Worm (Caenorhabditis elegans) whole organism, L1 larva: Measurements from ENCODE around the gene F53A9.9.

ENCODE experiments used
- C16A3.4 ChIP-seq: fragments of 150-350 bp; optimal IDR thresholded peaks from 2 replicates; lab custom pipeline; 2014; ENCODE audit warnings: missing biosample characterization, missing genetic modification characterization
- aha-1 ChIP-seq: fragments of 150-350 bp; optimal IDR thresholded peaks from 2 replicates; lab custom pipeline; 2014; ENCODE audit warnings: missing biosample characterization, missing genetic modification characterization
- ama-1 ChIP-seq: fragments of 150-350 bp; optimal IDR thresholded peaks from 2 replicates; lab custom pipeline; 2014
- blmp-1 ChIP-seq: fragments of 150-350 bp; optimal IDR thresholded peaks from 2 replicates; lab custom pipeline; 2014; ENCODE audit warnings: missing biosample characterization, missing genetic modification characterization
- ceh-82 ChIP-seq, 3 experiments: fragments of 150-350 bp in 1 of 3; sonication (generic microtip) in 2 of 3; optimal IDR thresholded peaks; 2 replicates each; lab custom pipeline; 2014 to 2017; ENCODE audit warnings: missing biosample characterization in 3 of 3, missing genetic modification characterization in 3 of 3
- ces-1 ChIP-seq: fragments of 150-350 bp; optimal IDR thresholded peaks from 2 replicates; lab custom pipeline; 2014; ENCODE audit warnings: missing biosample characterization, missing genetic modification reagents, missing genetic modification characterization
- dsc-1 ChIP-seq: sonication (generic microtip); optimal IDR thresholded peaks from 2 replicates; lab custom pipeline; 2016; ENCODE audit warnings: mild to moderate bottlenecking, missing genetic modification characterization, missing compliant biosample characterization
- efl-1 ChIP-seq, 4 experiments: fragments of 150-350 bp; optimal IDR thresholded peaks in 3 of 4; peaks in 1 of 4; 1 replicate in 1 of 4; 2 replicates in 3 of 4; lab custom pipeline; 2014; ENCODE audit warnings: missing biosample characterization in 2 of 4, missing genetic modification characterization in 2 of 4, missing genetic modification reagents in 2 of 4
- egl-13 ChIP-seq: sonication (generic microtip); optimal IDR thresholded peaks from 2 replicates; lab custom pipeline; 2016; ENCODE audit warnings: missing genotype, missing genetic modification reagents, missing genetic modification characterization, missing compliant biosample characterization
- elt-2 ChIP-seq: sonication (generic microtip); optimal IDR thresholded peaks from 2 replicates; lab custom pipeline; 2016; ENCODE audit warnings: missing genetic modification characterization, mild to moderate bottlenecking, inconsistent platforms, missing compliant biosample characterization, missing genetic modification reagents
- elt-3 ChIP-seq, 6 experiments: fragments of 150-350 bp in 1 of 6; sonication (generic microtip); optimal IDR thresholded peaks; 2 replicates each; lab custom pipeline; 2017 to 2018; ENCODE audit warnings: missing biosample characterization in 6 of 6, missing genetic modification characterization in 6 of 6, inconsistent platforms in 1 of 6
- ets-5 ChIP-seq: fragments of 200-800 bp; sonication (Bioruptor generic); IDR thresholded peaks from 2 replicates; pipeline ENCODE4 v1.3.6; 2022; ENCODE audit warnings: missing genetic modification characterization, missing compliant biosample characterization
- fkh-4 ChIP-seq: sonication (generic microtip); optimal IDR thresholded peaks from 2 replicates; lab custom pipeline; 2016; ENCODE audit warnings: missing compliant biosample characterization, missing genetic modification characterization, borderline replicate concordance
- hlh-17 ChIP-seq: fragments of 200-800 bp; sonication (Bioruptor generic); optimal IDR thresholded peaks from 2 replicates; lab custom pipeline; 2018; ENCODE audit warnings: missing genetic modification characterization, mild to moderate bottlenecking, missing compliant biosample characterization, moderate library complexity, borderline replicate concordance
- hlh-4 ChIP-seq: sonication (generic microtip); optimal IDR thresholded peaks from 2 replicates; lab custom pipeline; 2016; ENCODE audit warnings: mild to moderate bottlenecking, missing genetic modification characterization, missing compliant biosample characterization
- lin-13 ChIP-seq: fragments of 150-350 bp; optimal IDR thresholded peaks from 2 replicates; lab custom pipeline; 2014; ENCODE audit warnings: missing biosample characterization, missing genetic modification reagents, missing genetic modification characterization
- lin-14 ChIP-seq: fragments of 200-800 bp; sonication (Bioruptor generic); optimal IDR thresholded peaks from 2 replicates; lab custom pipeline; 2018; ENCODE audit warnings: mild to moderate bottlenecking, missing genetic modification characterization, moderate library complexity, missing compliant biosample characterization
- lin-35 ChIP-seq, 2 experiments: fragments of 150-350 bp; optimal IDR thresholded peaks; 2 replicates each; lab custom pipeline; 2014; ENCODE audit warnings: missing biosample characterization in 2 of 2, missing genetic modification characterization in 2 of 2, missing genetic modification reagents in 2 of 2
- nhr-11 ChIP-seq: fragments of 150-350 bp; optimal IDR thresholded peaks from 2 replicates; lab custom pipeline; 2014; ENCODE audit warnings: missing biosample characterization, missing genetic modification characterization
- nhr-12 ChIP-seq: sonication (generic microtip); optimal IDR thresholded peaks from 2 replicates; lab custom pipeline; 2017; ENCODE audit warnings: missing biosample characterization, missing genetic modification characterization
- nhr-20 ChIP-seq: sonication (generic microtip); optimal IDR thresholded peaks from 2 replicates; lab custom pipeline; 2016; ENCODE audit warnings: mild to moderate bottlenecking, missing genetic modification characterization, missing compliant biosample characterization
- nhr-237 ChIP-seq: fragments of 150-350 bp; optimal IDR thresholded peaks from 2 replicates; lab custom pipeline; 2014; ENCODE audit warnings: missing biosample characterization, missing genetic modification characterization
- nhr-28 ChIP-seq: fragments of 150-350 bp; optimal IDR thresholded peaks from 2 replicates; lab custom pipeline; 2014; ENCODE audit warnings: missing biosample characterization, missing genetic modification characterization
- nhr-47 ChIP-seq: sonication (generic microtip); optimal IDR thresholded peaks from 2 replicates; lab custom pipeline; 2016; ENCODE audit warnings: mild to moderate bottlenecking, missing genetic modification characterization, moderate library complexity, missing compliant biosample characterization
- nhr-71 ChIP-seq: sonication (generic microtip); optimal IDR thresholded peaks from 2 replicates; lab custom pipeline; 2016; ENCODE audit warnings: mild to moderate bottlenecking, missing genetic modification characterization, moderate library complexity, missing compliant biosample characterization
- nhr-76 ChIP-seq: sonication (generic microtip); optimal IDR thresholded peaks from 2 replicates; lab custom pipeline; 2017; ENCODE audit warnings: missing biosample characterization, missing genetic modification characterization
- nhr-77 ChIP-seq: fragments of 150-350 bp; optimal IDR thresholded peaks from 2 replicates; lab custom pipeline; 2014; ENCODE audit warnings: missing biosample characterization, missing genetic modification characterization
- pax-3 ChIP-seq: fragments of 200-800 bp; sonication (Bioruptor generic); optimal IDR thresholded peaks from 2 replicates; lab custom pipeline; 2018; ENCODE audit warnings: mild to moderate bottlenecking, missing genetic modification characterization, moderate library complexity, missing compliant biosample characterization
- pqm-1 ChIP-seq: sonication (generic microtip); optimal IDR thresholded peaks from 3 replicates; lab custom pipeline; 2017; ENCODE audit warnings: missing biosample characterization, missing genetic modification characterization
- rnt-1 ChIP-seq: sonication (generic microtip); optimal IDR thresholded peaks from 2 replicates; lab custom pipeline; 2016; ENCODE audit warnings: mild to moderate bottlenecking, missing genetic modification characterization, moderate library complexity, missing compliant biosample characterization
- sptf-1 ChIP-seq: fragments of 150-350 bp; optimal IDR thresholded peaks from 2 replicates; lab custom pipeline; 2014; ENCODE audit warnings: missing biosample characterization, missing genetic modification characterization
- swsn-7 ChIP-seq: sonication (generic microtip); optimal IDR thresholded peaks from 2 replicates; lab custom pipeline; 2016; ENCODE audit warnings: missing genetic modification characterization, missing compliant biosample characterization
- tbx-2 ChIP-seq: sonication (generic microtip); optimal IDR thresholded peaks from 2 replicates; lab custom pipeline; 2016; ENCODE audit warnings: missing genetic modification characterization, missing compliant biosample characterization
- tlp-1 ChIP-seq: fragments of 150-350 bp; optimal IDR thresholded peaks from 2 replicates; lab custom pipeline; 2014; ENCODE audit warnings: missing biosample characterization, missing genetic modification characterization
- xbp-1 ChIP-seq: sonication (generic microtip); optimal IDR thresholded peaks from 2 replicates; lab custom pipeline; 2016; ENCODE audit warnings: missing genetic modification characterization, missing compliant biosample characterization
- zag-1 ChIP-seq: fragments of 150-350 bp; optimal IDR thresholded peaks from 2 replicates; lab custom pipeline; 2014; ENCODE audit warnings: missing biosample characterization, missing genetic modification characterization

Gene F53A9.9

ce11 chrX:8721273-8721672 is 715 bp upstream of the F53A9.9 start:
- peak; percentile 31 for TF ChIP-seq nhr-77 (tag; lab: Kevin White, UChicago)
- TF ChIP-seq lin-14 (GFP tag; lab: Kevin White, UChicago): peak; percentile 43
- TF ChIP-seq tbx-2 (tag; lab: Kevin White, UChicago): no peak

ce11 chrX:8719888-8720287 is 670 bp downstream of the F53A9.9 start:
- TF ChIP-seq ces-1 (GFP tag; lab: Kevin White, UChicago) (no peak), nhr-47 (tag; lab: Kevin White, UChicago) (no peak), ceh-82 (tag; optimal IDR thresholded peaks at IDR 0.05; lab: Kevin White, UChicago) (no peak), nhr-237 (tag; lab: Kevin White, UChicago) (no peak), nhr-71 (tag; lab: Kevin White, UChicago) (no peak), lin-35 (GFP tag; optimal IDR thresholded peaks at IDR 0.05; lab: Kevin White, UChicago) (peak in 1 of 2 experiments; percentile 2), nhr-11 (tag; lab: Kevin White, UChicago) (no peak), tlp-1 (no peak), sptf-1 (tag; lab: Kevin White, UChicago) (no peak), elt-2 (tag; lab: Kevin White, UChicago) (peak; percentile 48), fkh-4 (no peak), egl-13 (no peak), C16A3.4 (tag; lab: Kevin White, UChicago) (no peak), nhr-20 (tag; lab: Kevin White, UChicago) (peak; percentile 49), zag-1 (tag; lab: Kevin White, UChicago) (no peak), hlh-17 (GFP tag; lab: Kevin White, UChicago) (no peak)
- TF ChIP-seq, all 84 proteins: peak for 3

ce11 chrX:8718856-8719255 is 1.7 kb downstream of the F53A9.9 start, which contains the start of gene F53A9.8:
TSS of gene F53A9.8 (minus strand) at chrX:8718904.
- TF ChIP-seq swsn-7 (tag; lab: Kevin White, UChicago) (no peak), sptf-1 (tag; lab: Kevin White, UChicago) (no peak), rnt-1 (tag; lab: Kevin White, UChicago) (no peak), nhr-71 (tag; lab: Kevin White, UChicago) (no peak), dsc-1 (tag; lab: Kevin White, UChicago) (no peak), nhr-76 (tag; lab: Kevin White, UChicago) (no peak), nhr-11 (tag; lab: Kevin White, UChicago) (no peak), zag-1 (tag; lab: Kevin White, UChicago) (no peak), pax-3 (tag; lab: Kevin White, UChicago) (peak; percentile 11), blmp-1 (no peak), lin-35 (GFP tag; optimal IDR thresholded peaks at IDR 0.05; lab: Kevin White, UChicago) (peak in 1 of 2 experiments; percentile 4), aha-1 (no peak), xbp-1 (tag; lab: Kevin White, UChicago) (no peak), ama-1 (lab: Kevin White, UChicago) (no peak), hlh-4 (tag; lab: Kevin White, UChicago) (no peak), elt-2 (tag; lab: Kevin White, UChicago) (peak; percentile 9), ets-5 (GFP tag; lab: Robert Waterston, UW) (no peak), lin-13 (no peak), tlp-1 (no peak), elt-3 (tag; optimal IDR thresholded peaks at IDR 0.05; lab: Kevin White, UChicago) (no peak), nhr-12 (tag; lab: Kevin White, UChicago) (no peak), nhr-28 (no peak)

- TF ChIP-seq ama-1 (lab: Kevin White, UChicago) (no peak), nhr-47 (tag; lab: Kevin White, UChicago) (no peak), pqm-1 (tag; lab: Kevin White, UChicago) (no peak), efl-1 (optimal IDR thresholded peaks at IDR 0.05; lab: Kevin White, UChicago) (no peak), efl-1 (GFP tag; optimal IDR thresholded peaks at IDR 0.05 in 1 of 2; lab: Kevin White, UChicago) (peak in 1 of 2 experiments; percentile 5)
Observed at ce11 chrX:8718153-8718552, 2.4 kb downstream of the F53A9.9 start.
